Fruit fly (Drosophila melanogaster): Measurements from ENCODE around the gene Syx1A.
A peak's percentile ranks its signal among the peaks of the same experiment; 100 is the strongest.

Syx1A gene

dm6 chr3R:24138478-24139455, 33.2 kb upstream of the Syx1A start:
- no peak for TF ChIP-seq pan (optimal IDR thresholded peaks at IDR 0.05)
- no peak for TF ChIP-seq Dll (optimal IDR thresholded peaks at IDR 0.05)
- TF ChIP-seq usp (GFP tag; optimal IDR thresholded peaks at IDR 0.05), result no peak
- TF ChIP-seq EcR (GFP tag; optimal IDR thresholded peaks at IDR 0.05), result no peak
- TF ChIP-seq psq (optimal IDR thresholded peaks at IDR 0.05), result no peak
- TF ChIP-seq CG8478 (optimal IDR thresholded peaks at IDR 0.05), result no peak

- TF ChIP-seq psq (optimal IDR thresholded peaks at IDR 0.05), result no peak
- TF ChIP-seq usp (GFP tag; optimal IDR thresholded peaks at IDR 0.05), result no peak
- TF ChIP-seq Dll (optimal IDR thresholded peaks at IDR 0.05), result no peak
- TF ChIP-seq CG8478 (optimal IDR thresholded peaks at IDR 0.05), result no peak
- TF ChIP-seq EcR (GFP tag; optimal IDR thresholded peaks at IDR 0.05), result no peak
- TF ChIP-seq pan (optimal IDR thresholded peaks at IDR 0.05), result no peak
Observed at dm6 chr3R:24137311-24137945, 31.9 kb upstream of the Syx1A start, which contains the start of gene Npc2f. Npc2f (plus strand) TSS chr3R:24137895.

- TF ChIP-seq CG8478 (optimal IDR thresholded peaks at IDR 0.05), result no peak
- no peak for TF ChIP-seq psq (optimal IDR thresholded peaks at IDR 0.05)
- no peak for TF ChIP-seq usp (GFP tag; optimal IDR thresholded peaks at IDR 0.05)
Observed at dm6 chr3R:24134580-24134979, 29.0 kb upstream of the Syx1A start, which contains the start of gene Sec10. Sec10 (plus strand) TSS chr3R:24134831.

DNA sequence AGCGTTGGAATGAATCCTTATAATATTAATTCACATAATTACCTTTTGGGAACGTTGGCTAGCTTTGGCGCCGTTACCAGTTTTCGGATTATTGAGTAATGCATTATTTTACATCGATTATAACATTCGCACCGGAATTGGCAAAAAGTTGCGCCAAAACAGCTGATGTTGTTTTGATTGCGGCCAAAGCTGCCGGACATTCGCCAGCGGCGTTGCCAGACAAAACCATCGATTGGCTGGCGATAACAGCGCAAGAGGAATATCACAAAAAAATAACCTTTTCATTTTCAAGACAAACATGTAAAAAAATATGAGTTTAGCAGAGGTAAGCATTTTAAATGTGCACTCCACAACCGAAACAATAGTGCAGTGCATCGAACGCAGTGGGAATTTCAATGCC, 24.5 kb upstream of the Syx1A start, which contains the start of the genes GatB and Tsc1:
GatB (minus strand) TSS at position 176 of the 400 bp plus-strand sequence.
Tsc1 (plus strand) TSS at position 228 of the 400 bp plus-strand sequence.
- TF ChIP-seq usp (GFP tag; optimal IDR thresholded peaks at IDR 0.05) (no peak), Dll (optimal IDR thresholded peaks at IDR 0.05) (no peak), psq (optimal IDR thresholded peaks at IDR 0.05) (no peak), EcR (GFP tag; optimal IDR thresholded peaks at IDR 0.05) (no peak), pan (optimal IDR thresholded peaks at IDR 0.05) (no peak), CG8478 (optimal IDR thresholded peaks at IDR 0.05) (no peak)

DNA sequence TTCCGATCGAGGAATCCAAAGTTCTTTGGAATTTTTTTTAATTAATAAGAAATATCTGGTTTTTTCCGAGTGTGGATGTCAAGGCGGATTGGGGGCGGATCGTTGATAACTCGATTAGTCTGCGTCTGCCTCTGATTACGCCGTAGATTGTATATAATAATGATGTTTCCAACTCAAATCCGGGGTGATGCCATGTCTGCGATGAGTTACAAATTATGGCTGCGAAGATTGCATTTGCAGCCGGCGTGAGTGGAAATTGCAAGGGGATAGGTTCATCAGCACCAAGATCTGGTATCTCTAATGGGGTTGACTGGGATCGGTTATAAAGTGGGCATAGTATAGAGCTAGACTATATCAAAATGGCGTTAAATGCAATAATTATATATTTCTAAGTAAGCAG, 16.8 kb upstream of the Syx1A start:
- TF ChIP-seq psq (optimal IDR thresholded peaks at IDR 0.05), result no peak
- TF ChIP-seq Dll (optimal IDR thresholded peaks at IDR 0.05), result no peak
- TF ChIP-seq CG8478 (optimal IDR thresholded peaks at IDR 0.05), result no peak
- TF ChIP-seq EcR (GFP tag; optimal IDR thresholded peaks at IDR 0.05), result no peak
- no peak for TF ChIP-seq pan (optimal IDR thresholded peaks at IDR 0.05)

DNA sequence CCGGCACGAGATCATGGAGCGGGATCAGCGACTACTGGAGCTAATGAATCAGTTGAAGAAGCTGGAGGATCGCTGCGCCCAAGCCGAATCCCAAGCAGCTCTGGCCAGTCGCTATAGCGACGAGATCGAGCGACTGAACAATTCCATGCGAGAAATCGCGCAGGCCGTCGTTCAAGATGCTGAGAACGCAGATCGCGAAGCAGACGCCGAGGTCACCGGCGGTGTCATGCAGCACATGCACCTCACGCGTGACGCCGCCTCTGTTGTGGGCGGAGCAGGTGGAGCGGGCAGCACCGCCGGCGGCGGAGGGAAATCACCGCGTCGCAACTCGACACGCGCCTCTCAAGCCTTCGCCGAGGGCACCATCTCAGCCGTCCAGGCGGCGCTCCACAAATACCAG, 16.1 kb upstream of the Syx1A start:
- TF ChIP-seq usp (GFP tag; optimal IDR thresholded peaks at IDR 0.05), result no peak
- no peak for TF ChIP-seq CG8478 (optimal IDR thresholded peaks at IDR 0.05)
- TF ChIP-seq EcR (GFP tag; optimal IDR thresholded peaks at IDR 0.05), result no peak
- no peak for TF ChIP-seq pan (optimal IDR thresholded peaks at IDR 0.05)

- TF ChIP-seq pan (optimal IDR thresholded peaks at IDR 0.05), result no peak
- TF ChIP-seq Dll (optimal IDR thresholded peaks at IDR 0.05), result no peak
- TF ChIP-seq usp (GFP tag; optimal IDR thresholded peaks at IDR 0.05), result no peak
- no peak for TF ChIP-seq psq (optimal IDR thresholded peaks at IDR 0.05)
- TF ChIP-seq EcR (GFP tag; optimal IDR thresholded peaks at IDR 0.05), result no peak
- no peak for TF ChIP-seq CG8478 (optimal IDR thresholded peaks at IDR 0.05)
Observed at dm6 chr3R:24116972-24117371, 11.4 kb upstream of the Syx1A start.

dm6 chr3R:24116180-24116579, 10.6 kb upstream of the Syx1A start, which contains the start of gene CG13607:
CG13607 (minus strand) TSS chr3R:24116322.
- no peak for TF ChIP-seq EcR (GFP tag; optimal IDR thresholded peaks at IDR 0.05)
- TF ChIP-seq CG8478 (optimal IDR thresholded peaks at IDR 0.05), result no peak
- no peak for TF ChIP-seq Dll (optimal IDR thresholded peaks at IDR 0.05)
- no peak for TF ChIP-seq usp (GFP tag; optimal IDR thresholded peaks at IDR 0.05)

dm6 chr3R:24113070-24113385, 7.5 kb upstream of the Syx1A start, which contains the start of gene Root:
Root (plus strand) TSS chr3R:24113286.
- TF ChIP-seq EcR (GFP tag; optimal IDR thresholded peaks at IDR 0.05), result no peak
- TF ChIP-seq pan (optimal IDR thresholded peaks at IDR 0.05), result no peak
- TF ChIP-seq usp (GFP tag; optimal IDR thresholded peaks at IDR 0.05), result no peak
- no peak for TF ChIP-seq Dll (optimal IDR thresholded peaks at IDR 0.05)
- no peak for TF ChIP-seq CG8478 (optimal IDR thresholded peaks at IDR 0.05)
- no peak for TF ChIP-seq psq (optimal IDR thresholded peaks at IDR 0.05)

DNA sequence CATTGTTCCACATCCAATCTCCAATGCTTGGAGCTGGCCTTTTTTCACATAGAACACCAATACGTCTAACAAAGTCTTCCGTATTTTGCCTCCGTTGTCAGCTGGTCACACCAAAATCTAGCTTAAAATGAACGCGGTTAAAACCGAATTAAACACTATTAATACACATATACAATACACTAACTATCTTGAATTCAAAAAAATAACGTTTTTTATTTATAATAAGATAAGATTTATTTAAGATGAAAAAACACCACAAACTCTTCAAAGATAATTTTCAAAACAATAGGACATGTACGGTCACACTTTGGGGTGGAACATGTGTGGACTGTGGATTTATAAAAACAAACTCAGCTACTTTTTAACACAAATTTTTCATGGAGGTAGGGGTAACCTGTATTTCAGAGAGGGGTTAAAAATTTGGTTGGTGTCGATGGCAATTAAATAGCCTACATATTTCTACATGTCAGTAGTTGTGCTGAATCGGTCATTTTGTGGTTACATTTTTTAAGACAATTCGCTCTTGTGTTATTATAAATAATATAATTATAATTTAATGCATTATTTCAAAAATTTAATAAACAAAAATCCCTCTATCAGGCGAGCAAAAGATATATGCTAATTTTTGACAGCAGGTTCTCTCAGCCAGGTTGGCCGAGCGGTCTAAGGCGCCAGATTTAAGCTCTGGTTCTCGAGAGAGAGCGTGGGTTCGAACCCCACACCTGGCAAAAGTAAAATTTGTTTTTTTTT, 6.9 kb upstream of the Syx1A start, which contains the start of gene CG13605:
CG13605 (minus strand) TSS at position 70 of the 750 bp plus-strand sequence.
- no peak for TF ChIP-seq CG8478 (optimal IDR thresholded peaks at IDR 0.05)
- no peak for TF ChIP-seq EcR (GFP tag; optimal IDR thresholded peaks at IDR 0.05)
- no peak for TF ChIP-seq Dll (optimal IDR thresholded peaks at IDR 0.05)
- TF ChIP-seq pan (optimal IDR thresholded peaks at IDR 0.05), result no peak
- no peak for TF ChIP-seq psq (optimal IDR thresholded peaks at IDR 0.05)
- no peak for TF ChIP-seq usp (GFP tag; optimal IDR thresholded peaks at IDR 0.05)

- TF ChIP-seq psq (optimal IDR thresholded peaks at IDR 0.05) (no peak), EcR (GFP tag; optimal IDR thresholded peaks at IDR 0.05) (no peak), usp (GFP tag; optimal IDR thresholded peaks at IDR 0.05) (no peak), CG8478 (optimal IDR thresholded peaks at IDR 0.05) (no peak), pan (optimal IDR thresholded peaks at IDR 0.05) (peak; percentile 96)
Observed at dm6 chr3R:24108902-24109389, 3.4 kb upstream of the Syx1A start, which contains the start of the genes eIF4EHP and CG18428. eIF4EHP (minus strand) TSS chr3R:24108960. CG18428 (plus strand) TSS chr3R:24109336.
